Worm (Caenorhabditis elegans) whole organism, late embryonic: ENCODE measurements around the gene cpg-2.

Experiments
- ama-1 ChIP-seq: fragments of 150-350 bp; optimal IDR thresholded peaks from 2 replicates; lab custom pipeline; 2014
- ets-4 ChIP-seq: sonication (generic microtip); optimal IDR thresholded peaks from 2 replicates; lab custom pipeline; 2016; ENCODE audit warnings: missing genetic modification characterization, missing compliant biosample characterization
- lin-11 ChIP-seq: fragments of 200-800 bp; sonication (Bioruptor generic); optimal IDR thresholded peaks from 2 replicates; lab custom pipeline; 2018; ENCODE audit warnings: mild to moderate bottlenecking, missing genetic modification characterization, missing compliant biosample characterization
- pha-4 ChIP-seq: fragments of 150-350 bp; optimal IDR thresholded peaks from 2 replicates; lab custom pipeline; 2018; ENCODE audit warnings: missing biosample characterization, missing genetic modification reagents, missing genetic modification characterization

DNA sequence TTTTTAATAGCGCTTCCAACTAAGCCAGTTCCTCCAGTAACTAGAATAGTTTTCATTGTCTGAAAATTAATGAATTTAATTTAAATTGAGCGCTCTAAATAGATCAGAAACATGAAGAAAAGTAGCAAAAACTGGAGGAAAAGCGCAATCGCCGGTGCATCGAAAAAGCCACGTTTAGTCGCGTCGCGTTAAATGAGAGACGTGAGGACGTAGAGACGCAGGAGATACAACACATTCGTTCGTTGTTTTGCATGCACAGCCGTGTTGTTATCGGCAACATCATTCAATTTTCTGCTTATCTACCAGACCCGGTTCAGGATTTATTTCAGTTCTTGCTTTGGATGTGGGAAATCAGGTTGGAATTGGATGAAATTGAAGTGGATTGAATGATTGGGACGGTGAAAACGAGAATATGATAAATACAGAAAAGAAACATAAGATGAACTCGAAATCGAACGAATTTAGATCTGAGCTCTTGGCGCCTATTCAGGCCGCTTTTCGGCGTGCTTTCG lies 36.3 kb downstream of the cpg-2 start, which contains the start of gene ger-1:
- no peak for TF ChIP-seq ama-1 (lab: Kevin White, UChicago)
- no peak for TF ChIP-seq pha-4 (tag; lab: Kevin White, UChicago)
- TF ChIP-seq ets-4 = no peak
- TF ChIP-seq lin-11 (tag; lab: Kevin White, UChicago) = no peak
